Worm (Caenorhabditis elegans): ENCODE results near the gene ubh-3.

ubh-3 gene

ce11 chrV:6551707-6552390, 43.2 kb upstream of the ubh-3 start, which contains the start of gene twk-10 (continued):
- TF ChIP-seq akir-1 (GFP tag; optimal IDR thresholded peaks at IDR 0.05): no peak
- TF ChIP-seq Y67H2A.10 (GFP tag; conservative IDR thresholded peaks at IDR 0.05): no peak; the same call in 1 of the 2 replicates
- no peak for TF ChIP-seq lir-1 (GFP tag; conservative IDR thresholded peaks at IDR 0.05)
- no peak for TF ChIP-seq egrh-3 (GFP tag; IDR thresholded peaks at IDR 0.05)
- no peak for TF ChIP-seq attf-6 (GFP tag; IDR thresholded peaks at IDR 0.05)
- no peak for TF ChIP-seq nhr-120 (GFP tag; IDR thresholded peaks at IDR 0.05)
- peak; percentile 75 for TF ChIP-seq him-1 (tag; optimal IDR thresholded peaks at IDR 0.05)
- no peak for TF ChIP-seq F10E7.11 (tag; optimal IDR thresholded peaks at IDR 0.05)
- TF ChIP-seq unc-130 (GFP tag; optimal IDR thresholded peaks at IDR 0.05): no peak
- no peak for TF ChIP-seq Y53G8AR.9 (GFP tag; conservative IDR thresholded peaks at IDR 0.05)
- TF ChIP-seq dpff-1 (tag; optimal IDR thresholded peaks at IDR 0.05): no peak
- TF ChIP-seq lsl-1 (GFP tag; optimal IDR thresholded peaks at IDR 0.05): peak; percentile 7
- TF ChIP-seq ceh-91 (GFP tag; IDR thresholded peaks at IDR 0.05): no peak
- no peak for TF ChIP-seq B0019.2 (GFP tag; conservative IDR thresholded peaks at IDR 0.05)
- no peak for TF ChIP-seq snpc-1.1 (tag; optimal IDR thresholded peaks at IDR 0.05; ENCODE audit: insufficient read depth)
- TF ChIP-seq mxl-1 (tag; optimal IDR thresholded peaks at IDR 0.05): no peak
- TF ChIP-seq ceh-27 (GFP tag; optimal IDR thresholded peaks at IDR 0.05): no peak
- TF ChIP-seq hsf-1 (GFP tag; IDR thresholded peaks at IDR 0.05): no peak
- TF ChIP-seq F37B4.10 (GFP tag; IDR thresholded peaks at IDR 0.05): no peak
- no peak for TF ChIP-seq ztf-22 (GFP tag; optimal IDR thresholded peaks at IDR 0.05)
- peak; percentile 57 for TF ChIP-seq snpc-1.3 (tag; optimal IDR thresholded peaks at IDR 0.05; ENCODE audit: insufficient read depth)
- TF ChIP-seq sptf-2 (GFP tag; optimal IDR thresholded peaks at IDR 0.05): no peak
- no peak for TF ChIP-seq aptf-2 (GFP tag; conservative IDR thresholded peaks at IDR 0.05)
- TF ChIP-seq Y53F4B.3 (GFP tag; IDR thresholded peaks at IDR 0.05): no peak
- peak; percentile 24 for TF ChIP-seq nhr-80 (tag; optimal IDR thresholded peaks at IDR 0.05)
- TF ChIP-seq nfyb-1 (GFP tag; IDR thresholded peaks at IDR 0.05): peak; percentile 73; the same call in 1 of the 2 replicates
- peak; percentile 73 for TF ChIP-seq B0261.1 (tag; optimal IDR thresholded peaks at IDR 0.05)
- no peak for TF ChIP-seq athp-1 (tag; optimal IDR thresholded peaks at IDR 0.05)
- TF ChIP-seq ztf-6 (GFP tag; IDR thresholded peaks at IDR 0.05): no peak
- TF ChIP-seq somi-1 (GFP tag; optimal IDR thresholded peaks at IDR 0.05): no peak
- no peak for TF ChIP-seq ztf-3 (GFP tag; optimal IDR thresholded peaks at IDR 0.05)
- no peak for TF ChIP-seq nhr-27 (tag; optimal IDR thresholded peaks at IDR 0.05)
- 0 out of 2 replicates have a peak, but pooled peaks have one; percentile 55 for TF ChIP-seq madf-3 (GFP tag; IDR thresholded peaks at IDR 0.05)
- no peak for TF ChIP-seq aptf-3 (GFP tag; IDR thresholded peaks at IDR 0.05)
- peak; percentile 84; the same call in 1 of the 2 replicates for TF ChIP-seq ztf-25 (GFP tag; IDR thresholded peaks at IDR 0.05)
- 0 out of 2 replicates have a peak, but pooled peaks have one; percentile 47 for TF ChIP-seq cebp-2 (GFP tag; IDR thresholded peaks at IDR 0.05)
- no peak for TF ChIP-seq unc-62 (GFP tag; optimal IDR thresholded peaks at IDR 0.05)
- TF ChIP-seq C06A6.2 (GFP tag; conservative IDR thresholded peaks at IDR 0.05): no peak
- no peak for TF ChIP-seq bed-2 (GFP tag; IDR thresholded peaks at IDR 0.05)
- no peak for TF ChIP-seq mel-28 (tag; optimal IDR thresholded peaks at IDR 0.05; ENCODE audit: borderline replicate concordance)
- TF ChIP-seq rec-8 (tag; optimal IDR thresholded peaks at IDR 0.05): peak in 1 of 2 experiments; percentile 73
- peak; percentile 32 for TF ChIP-seq snpc-3.4 (tag; optimal IDR thresholded peaks at IDR 0.05)
- peak; percentile 18 for TF ChIP-seq mes-4 (tag; optimal IDR thresholded peaks at IDR 0.05)
- peak; percentile 61 for TF ChIP-seq hmg-1.2 (GFP tag; IDR thresholded peaks at IDR 0.05)
- no peak for TF ChIP-seq lin-40 (tag; optimal IDR thresholded peaks at IDR 0.05)
- TF ChIP-seq let-607 (tag; optimal IDR thresholded peaks at IDR 0.05): peak in 1 of 2 experiments; percentile 42
- TF ChIP-seq F33H1.4 (GFP tag; IDR thresholded peaks at IDR 0.05): 0 out of 2 replicates have a peak, but pooled peaks have one; percentile 8
